Worm (Caenorhabditis elegans) whole organism, mixed stage, embryonic: Measurements from ENCODE around the gene hdl-2.

Source experiments
- M03D4.4 ChIP-seq: sonication (generic microtip); optimal IDR thresholded peaks from 2 replicates; lab custom pipeline; 2017; ENCODE audit warnings: mild to moderate bottlenecking, missing genetic modification characterization, missing compliant biosample characterization
- blmp-1 ChIP-seq: fragments of 150-350 bp; optimal IDR thresholded peaks from 2 replicates; lab custom pipeline; 2014; ENCODE audit warnings: missing biosample characterization, missing genetic modification characterization
- ceh-39 ChIP-seq: fragments of 150-350 bp; optimal IDR thresholded peaks from 2 replicates; lab custom pipeline; 2014; ENCODE audit warnings: missing biosample characterization, missing genetic modification characterization
- ceh-43 ChIP-seq: fragments of 200-800 bp; sonication (Bioruptor generic); optimal IDR thresholded peaks from 2 replicates; lab custom pipeline; 2018; ENCODE audit warnings: mild to moderate bottlenecking, missing genetic modification characterization, moderate library complexity, missing compliant biosample characterization
- ces-1 ChIP-seq: fragments of 150-350 bp; optimal IDR thresholded peaks from 2 replicates; lab custom pipeline; 2014; ENCODE audit warnings: missing biosample characterization, missing genetic modification reagents, missing genetic modification characterization
- cnd-1 ChIP-seq: fragments of 200-800 bp; sonication (Bioruptor generic); optimal IDR thresholded peaks from 2 replicates; lab custom pipeline; 2018; ENCODE audit warnings: mild to moderate bottlenecking, missing genetic modification characterization, missing compliant biosample characterization
- elt-1 ChIP-seq: sonication (generic microtip); optimal IDR thresholded peaks from 2 replicates; lab custom pipeline; 2017; ENCODE audit warnings: missing genetic modification characterization, mild to moderate bottlenecking, missing compliant biosample characterization, antibody characterized with exemption, moderate library complexity, borderline replicate concordance; ENCODE audit not compliant: insufficient read depth
- ham-2 ChIP-seq: fragments of 200-800 bp; sonication (Bioruptor generic); optimal IDR thresholded peaks from 2 replicates; lab custom pipeline; 2018; ENCODE audit warnings: mild to moderate bottlenecking, missing genetic modification characterization, missing compliant biosample characterization
- hlh-1 ChIP-seq: fragments of 150-350 bp; optimal IDR thresholded peaks from 2 replicates; lab custom pipeline; 2014; ENCODE audit warnings: missing biosample characterization, missing genetic modification reagents, missing genetic modification characterization
- lin-13 ChIP-seq: fragments of 150-350 bp; optimal IDR thresholded peaks from 2 replicates; lab custom pipeline; 2014; ENCODE audit warnings: missing biosample characterization, missing genetic modification characterization
- lin-32 ChIP-seq: fragments of 200-800 bp; sonication (Bioruptor generic); optimal IDR thresholded peaks from 2 replicates; lab custom pipeline; 2018; ENCODE audit warnings: mild to moderate bottlenecking, missing genetic modification characterization, missing compliant biosample characterization
- lsy-2 ChIP-seq: fragments of 150-350 bp; optimal IDR thresholded peaks from 2 replicates; lab custom pipeline; 2014; ENCODE audit warnings: missing biosample characterization, missing genetic modification characterization
- mab-5 ChIP-seq: fragments of 150-350 bp; optimal IDR thresholded peaks from 2 replicates; lab custom pipeline; 2014; ENCODE audit warnings: missing biosample characterization, missing genetic modification characterization
- mep-1 ChIP-seq: fragments of 150-350 bp; optimal IDR thresholded peaks from 2 replicates; lab custom pipeline; 2017; ENCODE audit warnings: missing biosample characterization, missing genetic modification reagents, missing genetic modification characterization, inconsistent platforms
- nhr-2 ChIP-seq: fragments of 150-350 bp; optimal IDR thresholded peaks from 2 replicates; lab custom pipeline; 2014; ENCODE audit warnings: missing biosample characterization, missing genetic modification characterization
- nhr-28 ChIP-seq: fragments of 150-350 bp; optimal IDR thresholded peaks from 2 replicates; lab custom pipeline; 2014; ENCODE audit warnings: missing biosample characterization, missing genetic modification characterization
- pha-4 ChIP-seq: fragments of 150-350 bp; optimal IDR thresholded peaks from 2 replicates; lab custom pipeline; 2018; ENCODE audit warnings: missing biosample characterization, missing genetic modification reagents, missing genetic modification characterization
- sem-2 ChIP-seq: fragments of 200-800 bp; sonication (Bioruptor generic); optimal IDR thresholded peaks from 2 replicates; lab custom pipeline; 2018; ENCODE audit warnings: mild to moderate bottlenecking, missing genetic modification characterization, missing compliant biosample characterization
- snpc-4 ChIP-seq: fragments of 150-350 bp; optimal IDR thresholded peaks from 2 replicates; lab custom pipeline; 2014; ENCODE audit warnings: missing biosample characterization, missing genetic modification characterization
- sptf-1 ChIP-seq: sonication (generic microtip); optimal IDR thresholded peaks from 2 replicates; lab custom pipeline; 2017; ENCODE audit warnings: mild to moderate bottlenecking, missing genetic modification characterization, moderate library complexity, missing compliant biosample characterization
- tbx-8 ChIP-seq: fragments of 200-800 bp; sonication (Bioruptor generic); optimal IDR thresholded peaks from 2 replicates; lab custom pipeline; 2018; ENCODE audit warnings: mild to moderate bottlenecking, missing genetic modification characterization, moderate library complexity, missing compliant biosample characterization
- zip-8 ChIP-seq: fragments of 150-350 bp; optimal IDR thresholded peaks from 2 replicates; lab custom pipeline; 2014; ENCODE audit warnings: missing biosample characterization, missing genetic modification characterization
- ztf-11 ChIP-seq: fragments of 150-350 bp; optimal IDR thresholded peaks from 2 replicates; lab custom pipeline; 2014; ENCODE audit warnings: missing biosample characterization, missing genetic modification characterization

The hdl-2 gene

ce11 chrIV:8921956-8922355 lies 48.0 kb downstream of the hdl-2 start, which contains the start of gene D1046.16:
TSS of gene D1046.16 (plus strand) at chrIV:8922150.
- TF ChIP-seq nhr-2 (tag; lab: Kevin White, UChicago) (peak; percentile 97), ceh-39 (tag; lab: Kevin White, UChicago) (peak; percentile 67), sptf-1 (tag; lab: Kevin White, UChicago) (no peak), ham-2 (GFP tag; lab: Kevin White, UChicago) (peak; percentile 25)

DNA sequence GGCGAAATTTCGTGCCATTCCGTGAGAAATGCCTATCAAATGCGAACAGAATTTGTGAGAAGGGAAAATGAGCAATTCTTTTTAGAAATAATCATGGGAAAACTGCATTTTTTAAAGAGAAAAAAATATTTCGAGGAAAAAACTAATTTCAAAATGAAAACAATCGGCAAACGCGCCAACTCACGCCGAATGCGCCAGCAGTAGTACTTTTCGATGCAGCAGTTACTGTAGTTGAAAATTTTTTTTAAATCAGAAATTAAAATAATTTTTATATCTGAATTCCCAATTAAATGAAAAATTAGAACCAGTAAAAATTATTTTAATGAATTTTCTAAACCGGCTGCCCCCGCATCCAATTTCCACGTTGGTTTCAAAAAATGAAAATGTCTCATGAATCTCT lies 49.4 kb downstream of the hdl-2 start:
- TF ChIP-seq cnd-1 (tag; lab: Kevin White, UChicago): no peak
- TF ChIP-seq sptf-1 (tag; lab: Kevin White, UChicago): no peak
- TF ChIP-seq ceh-43 (GFP tag; lab: Kevin White, UChicago): no peak
- no peak for TF ChIP-seq mab-5
- TF ChIP-seq blmp-1 (tag; lab: Kevin White, UChicago): no peak
- TF ChIP-seq lin-13 (tag; lab: Kevin White, UChicago): no peak
- TF ChIP-seq nhr-28 (tag; lab: Kevin White, UChicago): no peak

ce11 chrIV:8924126-8924525 lies 50.2 kb downstream of the hdl-2 start:
- TF ChIP-seq lin-13 (tag; lab: Kevin White, UChicago): no peak
- no peak for TF ChIP-seq tbx-8 (GFP tag; lab: Kevin White, UChicago)
- no peak for TF ChIP-seq ztf-11 (tag; lab: Kevin White, UChicago)
- TF ChIP-seq nhr-2 (tag; lab: Kevin White, UChicago): no peak
- TF ChIP-seq ceh-43 (GFP tag; lab: Kevin White, UChicago): no peak

DNA sequence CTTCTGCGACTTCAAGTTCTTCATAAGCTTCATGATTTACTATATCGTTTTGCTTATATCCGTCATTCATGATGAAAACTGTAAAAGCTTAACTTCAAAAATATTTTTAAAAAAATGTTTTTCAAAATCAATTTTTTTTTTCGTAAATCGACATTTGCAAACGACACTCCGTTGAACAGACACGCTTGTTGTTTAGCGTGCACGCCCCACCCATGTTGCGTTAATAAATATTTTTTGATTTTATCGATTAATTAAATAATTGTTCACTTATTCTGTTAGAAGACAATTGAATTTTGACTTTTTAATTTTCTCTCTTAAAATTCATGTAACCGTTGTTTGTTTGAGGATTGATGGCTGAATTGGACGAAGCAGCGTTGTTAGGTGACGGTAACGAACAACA lies 52.0 kb downstream of the hdl-2 start, which contains the start of the genes D1046.2 and cfim-2:
D1046.2 (minus strand) TSS at position 78 of the 400 bp plus-strand sequence.
cfim-2 (plus strand) TSS at position 335 of the 400 bp plus-strand sequence.
- no peak for TF ChIP-seq zip-8 (tag; lab: Kevin White, UChicago)
- no peak for TF ChIP-seq elt-1
- TF ChIP-seq snpc-4: no peak
- no peak for TF ChIP-seq ztf-11 (tag; lab: Kevin White, UChicago)
- TF ChIP-seq ceh-39 (tag; lab: Kevin White, UChicago): peak; percentile 30
- TF ChIP-seq ceh-43 (GFP tag; lab: Kevin White, UChicago): no peak
- peak; percentile 12 for TF ChIP-seq lsy-2 (tag; lab: Kevin White, UChicago)
- TF ChIP-seq mep-1: no peak
- TF ChIP-seq lin-32 (GFP tag; lab: Kevin White, UChicago): no peak
- no peak for TF ChIP-seq hlh-1 (tag; lab: Kevin White, UChicago)
- peak; percentile 53 for TF ChIP-seq ces-1 (GFP tag; lab: Kevin White, UChicago)
- no peak for TF ChIP-seq M03D4.4
- TF ChIP-seq sem-2 (GFP tag; lab: Kevin White, UChicago): no peak
- TF ChIP-seq, all 35 proteins: peak for 3

ce11 chrIV:8926511-8926910 lies 52.6 kb downstream of the hdl-2 start:
- no peak for TF ChIP-seq ceh-39 (tag; lab: Kevin White, UChicago)
- no peak for TF ChIP-seq pha-4
